Worm (Caenorhabditis elegans) whole organism, midembryonic: Measurements from ENCODE around the gene acr-15.
A peak's percentile ranks its signal among the peaks of the same experiment; 100 is the strongest.

Experiments used
- T22C8.4 ChIP-seq: fragments of 200-800 bp; sonication (Bioruptor generic); IDR thresholded peaks from 2 replicates; pipeline ENCODE4 v1.3.6; 2022; ENCODE audit warnings: missing genetic modification characterization, missing compliant biosample characterization
- cog-1 ChIP-seq: sonication (generic microtip); optimal IDR thresholded peaks from 2 replicates; lab custom pipeline; 2016; ENCODE audit warnings: missing genetic modification characterization, missing compliant biosample characterization
- flt-1 ChIP-seq: fragments of 200-800 bp; sonication (Bioruptor generic); IDR thresholded peaks from 2 replicates; pipeline ENCODE4 v1.3.6; 2022; ENCODE audit warnings: missing genetic modification characterization, missing compliant biosample characterization
- klf-2 ChIP-seq: fragments of 200-800 bp; sonication (Bioruptor generic); conservative IDR thresholded peaks from 2 replicates; pipeline ENCODE4 v1.3.6; 2022; ENCODE audit warnings: missing genetic modification reagents, missing genetic modification characterization, missing compliant biosample characterization
- med-1 ChIP-seq: sonication (generic microtip); optimal IDR thresholded peaks from 2 replicates; lab custom pipeline; 2017; ENCODE audit warnings: missing genetic modification characterization, mild to moderate bottlenecking, missing compliant biosample characterization, antibody characterized with exemption, missing genetic modification reagents; ENCODE audit not compliant: insufficient read depth
- ref-1 ChIP-seq: fragments of 200-800 bp; sonication (Bioruptor generic); conservative IDR thresholded peaks from 2 replicates; pipeline ENCODE4 v1.3.6; 2022; ENCODE audit warnings: missing genetic modification reagents, missing genetic modification characterization, missing compliant biosample characterization
- tab-1 ChIP-seq: fragments of 200-800 bp; sonication (Bioruptor generic); IDR thresholded peaks from 2 replicates; pipeline ENCODE4 v1.3.6; 2022; ENCODE audit warnings: missing genetic modification characterization, missing compliant biosample characterization
- ztf-23 ChIP-seq: fragments of 200-800 bp; sonication (Bioruptor generic); IDR thresholded peaks from 2 replicates; pipeline ENCODE4 v1.3.6; 2022; ENCODE audit warnings: missing genetic modification reagents, missing genetic modification characterization, missing compliant biosample characterization
- ztf-29 ChIP-seq: fragments of 200-800 bp; sonication (Bioruptor generic); IDR thresholded peaks from 2 replicates; pipeline ENCODE4 v1.3.6; 2022; ENCODE audit warnings: missing genetic modification reagents, missing genetic modification characterization, missing compliant biosample characterization

The acr-15 gene

ce11 chrV:8552460-8552859 lies at the start of gene acr-15:
Gene acr-15, plus strand, starts transcription at chrV:8552695.
- TF ChIP-seq ztf-29 (GFP tag; lab: Robert Waterston, UW) = no peak
- TF ChIP-seq T22C8.4 (GFP tag; lab: Robert Waterston, UW) = no peak
- TF ChIP-seq med-1 (GFP tag; lab: Kevin White, UChicago) = no peak
- TF ChIP-seq ztf-23 (GFP tag; lab: Robert Waterston, UW) = 0 out of 2 replicates have a peak, but pooled peaks have one; percentile 34

- TF ChIP-seq flt-1 (no peak), ztf-23 (GFP tag; lab: Robert Waterston, UW) (no peak), cog-1 (tag; lab: Kevin White, UChicago) (no peak), T22C8.4 (GFP tag; lab: Robert Waterston, UW) (no peak), klf-2 (GFP tag; lab: Robert Waterston, UW) (no peak), med-1 (GFP tag; lab: Kevin White, UChicago) (no peak), tab-1 (GFP tag; lab: Robert Waterston, UW) (no peak), ref-1 (no peak), ztf-29 (GFP tag; lab: Robert Waterston, UW) (no peak)
Observed at ce11 chrV:8507324-8507723, 45.2 kb upstream of the acr-15 start, which contains the start of gene ZK994.6. Gene ZK994.6, minus strand, starts transcription at chrV:8507424.

DNA sequence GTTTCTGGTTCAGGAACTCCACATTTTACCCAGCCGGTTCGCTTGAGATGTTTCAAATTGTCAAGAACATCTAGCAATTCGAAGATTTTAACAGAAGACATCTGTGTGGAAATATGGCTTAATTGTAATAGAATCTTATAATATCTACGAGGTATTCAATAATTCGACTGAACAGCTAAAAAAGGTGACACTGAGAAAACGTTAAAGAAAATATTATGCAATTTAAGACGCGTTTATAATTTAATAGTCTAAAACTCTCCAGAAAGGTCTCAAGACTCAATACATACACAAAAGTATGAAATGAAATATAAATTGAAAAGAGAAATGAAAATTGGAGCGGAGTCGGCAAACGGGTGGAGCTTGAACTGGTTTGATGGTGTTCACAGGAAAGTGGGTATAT lies 39.1 kb upstream of the acr-15 start, which contains the start of gene F45F2.9:
Gene F45F2.9, minus strand, starts transcription at position 101 of the 400 bp plus-strand sequence.
- TF ChIP-seq ztf-23 (GFP tag; lab: Robert Waterston, UW) = no peak
- no peak for TF ChIP-seq med-1 (GFP tag; lab: Kevin White, UChicago)
- no peak for TF ChIP-seq ref-1

ce11 chrV:8516426-8516825 lies 36.1 kb upstream of the acr-15 start:
- TF ChIP-seq ref-1 = no peak
- TF ChIP-seq ztf-23 (GFP tag; lab: Robert Waterston, UW) = no peak
- no peak for TF ChIP-seq ztf-29 (GFP tag; lab: Robert Waterston, UW)
- TF ChIP-seq cog-1 (tag; lab: Kevin White, UChicago) = no peak
- TF ChIP-seq tab-1 (GFP tag; lab: Robert Waterston, UW) = no peak
- no peak for TF ChIP-seq T22C8.4 (GFP tag; lab: Robert Waterston, UW)
- no peak for TF ChIP-seq klf-2 (GFP tag; lab: Robert Waterston, UW)
- TF ChIP-seq flt-1 = no peak
- TF ChIP-seq med-1 (GFP tag; lab: Kevin White, UChicago) = no peak

DNA sequence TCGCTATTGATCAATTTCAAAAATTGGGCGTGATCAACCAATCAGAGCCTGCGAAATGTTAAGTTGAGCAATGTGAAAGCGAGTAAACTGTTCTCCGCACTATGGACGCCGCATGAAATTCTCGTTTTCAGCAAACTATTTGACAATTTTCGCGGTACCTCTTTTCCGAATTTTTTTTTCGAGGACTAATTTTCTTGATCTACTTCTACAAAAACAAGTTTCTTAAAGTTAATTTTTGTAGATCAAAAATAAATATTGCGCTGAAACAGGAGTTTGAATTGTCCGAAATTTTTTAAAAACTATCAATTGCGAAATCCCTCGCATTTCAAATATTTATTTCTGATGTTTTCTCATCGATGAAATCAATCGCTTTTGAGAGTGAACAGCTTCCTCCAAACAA lies 34.8 kb upstream of the acr-15 start:
- TF ChIP-seq flt-1 = no peak

ce11 chrV:8518283-8518682 lies 34.2 kb upstream of the acr-15 start:
- no peak for TF ChIP-seq T22C8.4 (GFP tag; lab: Robert Waterston, UW)
- TF ChIP-seq tab-1 (GFP tag; lab: Robert Waterston, UW) = no peak

ce11 chrV:8518822-8519392 lies 33.6 kb upstream of the acr-15 start, which contains the start of gene F45F2.10:
Gene F45F2.10, minus strand, starts transcription at chrV:8518872.
- no peak for TF ChIP-seq ztf-29 (GFP tag; lab: Robert Waterston, UW)

ce11 chrV:8520846-8521553 lies 31.5 kb upstream of the acr-15 start, which contains the start of the genes F45F2.11 and otpl-7:
Gene F45F2.11, minus strand, starts transcription at chrV:8520896.
Gene otpl-7, plus strand, starts transcription at chrV:8521503.
- TF ChIP-seq flt-1 = no peak
- TF ChIP-seq med-1 (GFP tag; lab: Kevin White, UChicago) = no peak
- no peak for TF ChIP-seq cog-1 (tag; lab: Kevin White, UChicago)
- no peak for TF ChIP-seq ref-1
- no peak for TF ChIP-seq tab-1 (GFP tag; lab: Robert Waterston, UW)
- TF ChIP-seq ztf-29 (GFP tag; lab: Robert Waterston, UW) = no peak

DNA sequence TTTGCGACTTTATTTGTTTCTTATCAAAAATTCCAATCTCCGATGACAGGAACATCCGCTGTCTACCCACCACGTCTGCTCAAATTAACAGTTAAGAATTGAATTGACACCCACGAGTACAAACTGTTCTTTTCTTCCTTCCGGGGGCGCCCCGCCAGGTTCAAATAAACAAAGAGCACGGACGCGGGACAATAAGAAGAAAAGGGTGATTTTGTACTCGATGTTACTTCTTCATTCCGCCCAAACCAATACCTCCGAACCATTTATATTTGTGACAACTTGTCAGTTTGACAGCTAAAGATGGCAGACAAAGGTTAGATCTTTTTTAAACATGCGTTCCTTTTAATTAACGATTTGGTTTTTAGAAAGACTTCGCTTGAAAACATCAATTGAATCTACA lies 26.7 kb upstream of the acr-15 start, which contains the start of gene otpl-6:
Gene otpl-6, plus strand, starts transcription at position 301 of the 400 bp plus-strand sequence.
- TF ChIP-seq ref-1 (no peak), ztf-23 (GFP tag; lab: Robert Waterston, UW) (no peak)

ce11 chrV:8529219-8529618 lies 23.3 kb upstream of the acr-15 start, which contains the start of gene otpl-5:
Gene otpl-5, plus strand, starts transcription at chrV:8529519.
- TF ChIP-seq ztf-29 (GFP tag; lab: Robert Waterston, UW) (no peak), ref-1 (no peak), cog-1 (tag; lab: Kevin White, UChicago) (no peak)

ce11 chrV:8533067-8533466 lies 19.4 kb upstream of the acr-15 start, which contains the start of the genes his-8 and his-7:
Gene his-8, minus strand, starts transcription at chrV:8533086.
Gene his-7, plus strand, starts transcription at chrV:8533379.
- peak; percentile 77 for TF ChIP-seq flt-1
